Worm (Caenorhabditis elegans) whole organism, L4/young adult: Measurements from ENCODE around the gene trr-1.
"Not testable (repeated sequence)": the region's sequence is repeated elsewhere in the genome, so short reads cannot be mapped to it uniquely, and the experiment has no call there.

Experiments used
- W03F9.2 ChIP-seq: fragments of 150-350 bp; optimal IDR thresholded peaks from 2 replicates; lab custom pipeline; 2014; ENCODE audit warnings: missing biosample characterization, missing genetic modification characterization
- him-1 ChIP-seq: sonication (generic microtip); optimal IDR thresholded peaks from 2 replicates; lab custom pipeline; 2016; ENCODE audit warnings: missing genotype, missing genetic modification reagents, missing genetic modification characterization, missing compliant biosample characterization

ce11 chrII:11695161-11695944, 19.6 kb upstream of the trr-1 start, which contains the start of gene tars-1:
- not testable (repeated sequence) for TF ChIP-seq W03F9.2, him-1 (tag; lab: Kevin White, UChicago)
